Fruit fly (Drosophila melanogaster): ENCODE measurements around the gene MED30.

Gene MED30

dm6 chr3L:613578-614300 is 40.1 kb downstream of the MED30 start (continued):
- TF ChIP-seq CG11504 (tag; optimal IDR thresholded peaks at IDR 0.05) (peak; percentile 43), ash1 (GFP tag; optimal IDR thresholded peaks at IDR 0.05) (no peak), Gug (GFP tag; IDR thresholded peaks at IDR 0.05) (peak; percentile 43; the same call in 2 of the 4 replicates), disco-r (GFP tag; optimal IDR thresholded peaks at IDR 0.05) (no peak), CG17361 (GFP tag; IDR thresholded peaks at IDR 0.05) (peak; percentile 66; the same call in 2 of the 3 replicates), Pdp1 (GFP tag; optimal IDR thresholded peaks at IDR 0.05) (peak; percentile 35 to 47), CG17612 (GFP tag; IDR thresholded peaks at IDR 0.05) (no peak), CG12299 (tag; optimal IDR thresholded peaks at IDR 0.05) (no peak), unc-4 (GFP tag; IDR thresholded peaks at IDR 0.05; ENCODE audit: partially characterized antibody) (no peak), Fer3 (tag; optimal IDR thresholded peaks at IDR 0.05) (no peak), corto (GFP tag; optimal IDR thresholded peaks at IDR 0.05) (no peak), Dip2 (GFP tag; IDR thresholded peaks at IDR 0.05) (no peak), CG7372 (GFP tag; IDR thresholded peaks at IDR 0.05) (no peak), CG4360 (GFP tag; IDR thresholded peaks at IDR 0.05) (peak; percentile 43; the same call in 1 of the 2 replicates), CG4404 (GFP tag; IDR thresholded peaks at IDR 0.05) (peak; percentile 93), NC2α (GFP tag; optimal IDR thresholded peaks at IDR 0.05) (no peak), CG13624 (GFP tag; optimal IDR thresholded peaks at IDR 0.05) (no peak), ro (GFP tag; IDR thresholded peaks at IDR 0.05) (no peak), chinmo (GFP tag; IDR thresholded peaks at IDR 0.05; ENCODE audit: partially characterized antibody) (no peak), CG31365 (tag; optimal IDR thresholded peaks at IDR 0.05) (no peak), CG2889 (GFP tag; IDR thresholded peaks at IDR 0.05) (no peak), CG10959 (GFP tag; IDR thresholded peaks at IDR 0.05) (peak; percentile 71), Mes4 (GFP tag; optimal IDR thresholded peaks at IDR 0.05) (no peak), Mad (GFP tag; optimal IDR thresholded peaks at IDR 0.05) (peak; percentile 26), crc (GFP tag; optimal IDR thresholded peaks at IDR 0.05) (no peak), tgo (GFP tag; IDR thresholded peaks at IDR 0.05) (no peak), dmrt11E (tag; optimal IDR thresholded peaks at IDR 0.05) (peak; percentile 85), Atf-2 (GFP tag; optimal IDR thresholded peaks at IDR 0.05) (no peak), Camta (GFP tag; optimal IDR thresholded peaks at IDR 0.05) (peak; percentile 52), CG18619 (GFP tag; optimal IDR thresholded peaks at IDR 0.05) (peak; percentile 46), Ada2b (GFP tag; IDR thresholded peaks at IDR 0.05) (no peak), CG2120 (GFP tag; optimal IDR thresholded peaks at IDR 0.05) (peak; percentile 2), Dll (GFP tag; IDR thresholded peaks at IDR 0.05; ENCODE audit: partially characterized antibody) (no peak), Myb (GFP tag; optimal IDR thresholded peaks at IDR 0.05) (no peak), CG11398 (GFP tag; optimal IDR thresholded peaks at IDR 0.05) (peak; percentile 32), peb (GFP tag; IDR thresholded peaks at IDR 0.05) (no peak), sim (GFP tag; IDR thresholded peaks at IDR 0.05) (peak; percentile 45; the same call in 1 of the 2 replicates), CG1233 (GFP tag; optimal IDR thresholded peaks at IDR 0.05) (peak; percentile 14), Hmx (GFP tag; optimal IDR thresholded peaks at IDR 0.05) (no peak), Dbx (GFP tag; IDR thresholded peaks at IDR 0.05) (no peak), HLH54F (GFP tag; optimal IDR thresholded peaks at IDR 0.05) (peak; percentile 8), CG2202 (tag; optimal IDR thresholded peaks at IDR 0.05) (peak; percentile 24), CG2129 (GFP tag; IDR thresholded peaks at IDR 0.05; ENCODE audit: partially characterized antibody) (no peak), CG31441 (GFP tag; IDR thresholded peaks at IDR 0.05) (peak; percentile 72), CG8281 (tag; optimal IDR thresholded peaks at IDR 0.05) (no peak), CG14050 (GFP tag; IDR thresholded peaks at IDR 0.05) (no peak), CG3281 (GFP tag; optimal IDR thresholded peaks at IDR 0.05) (no peak), CG17385 (GFP tag; optimal IDR thresholded peaks at IDR 0.05) (no peak), cg (GFP tag; optimal IDR thresholded peaks at IDR 0.05) (no peak), TFAM (GFP tag; optimal IDR thresholded peaks at IDR 0.05) (no peak), Hr3 (GFP tag; optimal IDR thresholded peaks at IDR 0.05) (peak; percentile 42)

Data from whole organism, embryonic.